Fruit fly (Drosophila melanogaster): ENCODE measurements around the gene ATPsynepsilonL.

The ATPsynepsilonL gene

DNA sequence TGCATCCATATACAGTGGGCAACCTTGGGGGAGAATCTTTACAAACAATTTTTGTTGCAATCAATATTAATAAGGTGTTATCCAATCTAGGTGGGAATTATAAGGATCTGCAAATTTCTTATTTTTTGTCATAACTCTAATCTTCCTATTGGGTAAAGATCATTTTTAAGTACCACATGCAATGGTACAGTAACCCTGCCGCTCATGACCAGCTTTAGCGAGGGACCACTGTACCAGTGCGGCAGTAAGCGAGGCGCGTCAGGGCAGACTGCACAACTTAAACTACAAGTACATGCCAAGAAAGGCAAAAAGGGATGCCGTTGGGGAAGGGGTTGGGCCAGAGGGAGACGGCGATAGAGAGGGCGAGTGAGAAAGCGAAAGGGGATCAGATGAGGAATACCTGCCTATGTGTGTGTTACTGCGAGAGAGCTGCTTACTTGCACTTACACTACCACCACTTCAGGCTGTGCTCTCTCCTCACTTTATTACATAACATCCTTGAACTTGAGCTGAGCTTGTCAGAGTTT lies 39.0 kb upstream of the ATPsynepsilonL start (continued):
- TF ChIP-seq CG6792 (GFP tag; optimal IDR thresholded peaks at IDR 0.05): peak; percentile 83
- TF ChIP-seq Sox102F (GFP tag; optimal IDR thresholded peaks at IDR 0.05): peak; percentile 63
- peak; percentile 87 for TF ChIP-seq acj6 (GFP tag; optimal IDR thresholded peaks at IDR 0.05)
- TF ChIP-seq Ets96B (tag; optimal IDR thresholded peaks at IDR 0.05): peak; percentile 93
- TF ChIP-seq Smox (GFP tag; optimal IDR thresholded peaks at IDR 0.05): peak; percentile 71
- peak; percentile 67 for TF ChIP-seq Blimp-1 (GFP tag; optimal IDR thresholded peaks at IDR 0.05)
- peak; percentile 77 for TF ChIP-seq CG34406 (GFP tag; optimal IDR thresholded peaks at IDR 0.05)
- TF ChIP-seq CG4318 (GFP tag; optimal IDR thresholded peaks at IDR 0.05): peak; percentile 37
- peak; percentile 91 for TF ChIP-seq CG6808 (GFP tag; optimal IDR thresholded peaks at IDR 0.05)
- TF ChIP-seq Hr4 (GFP tag; optimal IDR thresholded peaks at IDR 0.05): peak; percentile 73
- TF ChIP-seq Eip75B (GFP tag; optimal IDR thresholded peaks at IDR 0.05): peak; percentile 86
- peak; percentile 65 for TF ChIP-seq Gug (GFP tag; IDR thresholded peaks at IDR 0.05)
- TF ChIP-seq Hr39 (GFP tag; optimal IDR thresholded peaks at IDR 0.05): peak; percentile 81
- TF ChIP-seq CG11294 (GFP tag; IDR thresholded peaks at IDR 0.05): peak; percentile 65; the same call in 1 of the 2 replicates

- TF ChIP-seq Eip75B (GFP tag; optimal IDR thresholded peaks at IDR 0.05) (no peak), OdsH (GFP tag; optimal IDR thresholded peaks at IDR 0.05) (no peak), CG6808 (GFP tag; optimal IDR thresholded peaks at IDR 0.05) (no peak), Hr39 (GFP tag; optimal IDR thresholded peaks at IDR 0.05) (no peak), Sox15 (GFP tag; optimal IDR thresholded peaks at IDR 0.05) (no peak), Ets21C (GFP tag; optimal IDR thresholded peaks at IDR 0.05) (no peak), Sox14 (GFP tag; optimal IDR thresholded peaks at IDR 0.05) (no peak), Eip93F (GFP tag; optimal IDR thresholded peaks at IDR 0.05) (no peak), Eip78C (GFP tag) (peak; percentile 56), vri (GFP tag; optimal IDR thresholded peaks at IDR 0.05) (peak; percentile 37)
Observed at dm6 chr3R:10083077-10083476, 38.5 kb upstream of the ATPsynepsilonL start.

- peak; percentile 61 for TF ChIP-seq vri (GFP tag; optimal IDR thresholded peaks at IDR 0.05)
- TF ChIP-seq dac (GFP tag; optimal IDR thresholded peaks at IDR 0.05): no peak
- peak; percentile 30 for TF ChIP-seq Blimp-1 (GFP tag; optimal IDR thresholded peaks at IDR 0.05)
- no peak for TF ChIP-seq lz (GFP tag; optimal IDR thresholded peaks at IDR 0.05)
- TF ChIP-seq Sox14 (GFP tag; optimal IDR thresholded peaks at IDR 0.05): no peak
- TF ChIP-seq Sox15 (GFP tag; optimal IDR thresholded peaks at IDR 0.05): no peak
- peak; percentile 62 for TF ChIP-seq dsx (GFP tag; optimal IDR thresholded peaks at IDR 0.05; ENCODE audit: poor library complexity, severe bottlenecking)
- TF ChIP-seq CG1621 (tag; optimal IDR thresholded peaks at IDR 0.05): no peak
- TF ChIP-seq ss (GFP tag; optimal IDR thresholded peaks at IDR 0.05): peak; percentile 33 to 62
- TF ChIP-seq fd85E (GFP tag; optimal IDR thresholded peaks at IDR 0.05): no peak
- TF ChIP-seq CG4318 (GFP tag; optimal IDR thresholded peaks at IDR 0.05): no peak
- peak; percentile 13 for TF ChIP-seq Eip93F (GFP tag; optimal IDR thresholded peaks at IDR 0.05)
- peak; percentile 14 for TF ChIP-seq CG3032 (tag; optimal IDR thresholded peaks at IDR 0.05)
- peak in 1 of 2 experiments; percentile 9 for TF ChIP-seq salr (GFP tag; optimal IDR thresholded peaks at IDR 0.05)
- TF ChIP-seq Eip75B (GFP tag; optimal IDR thresholded peaks at IDR 0.05): peak; percentile 50
- TF ChIP-seq CG3919 (GFP tag; optimal IDR thresholded peaks at IDR 0.05): no peak
- TF ChIP-seq CG6163 (GFP tag; IDR thresholded peaks at IDR 0.05): peak; percentile 52; the same call in 2 of the 3 replicates
- peak; percentile 12 for TF ChIP-seq Ets96B (tag; optimal IDR thresholded peaks at IDR 0.05)
Observed at dm6 chr3R:10084179-10084647, 37.4 kb upstream of the ATPsynepsilonL start.

DNA sequence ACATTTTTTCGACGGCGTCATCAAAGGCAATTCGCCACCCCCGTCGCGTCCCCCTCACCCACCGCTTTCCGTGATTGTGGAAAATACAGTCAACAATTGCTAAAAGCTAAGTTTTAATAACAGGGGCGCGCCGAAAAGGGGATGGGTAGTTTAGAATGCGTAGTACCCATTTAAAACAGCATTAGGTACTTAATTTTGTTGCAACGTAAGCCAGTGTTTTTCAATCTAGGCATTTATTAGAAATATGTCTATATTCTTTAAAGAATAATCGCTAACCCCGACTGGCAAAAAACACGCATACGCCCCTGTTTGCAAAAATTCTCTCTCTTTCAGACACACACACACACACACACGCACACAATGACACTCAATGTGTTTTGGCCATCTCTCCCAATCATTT lies 36.7 kb upstream of the ATPsynepsilonL start:
- TF ChIP-seq CG11294 (GFP tag; IDR thresholded peaks at IDR 0.05) (peak; percentile 35; the same call in 1 of the 2 replicates), CG10631 (GFP tag; optimal IDR thresholded peaks at IDR 0.05) (peak; percentile 46), Sox102F (GFP tag; optimal IDR thresholded peaks at IDR 0.05) (peak; percentile 81), salr (GFP tag; optimal IDR thresholded peaks at IDR 0.05) (peak; percentile 22 to 26), CG4318 (GFP tag; optimal IDR thresholded peaks at IDR 0.05) (no peak), Eip93F (GFP tag; optimal IDR thresholded peaks at IDR 0.05) (no peak), Ets96B (tag; optimal IDR thresholded peaks at IDR 0.05) (peak; percentile 41), fd85E (GFP tag; optimal IDR thresholded peaks at IDR 0.05) (no peak), Sox15 (GFP tag; optimal IDR thresholded peaks at IDR 0.05) (peak; percentile 49), spab (GFP tag; optimal IDR thresholded peaks at IDR 0.05) (peak; percentile 13), CG32006 (GFP tag; optimal IDR thresholded peaks at IDR 0.05) (peak; percentile 32), CG3032 (tag; optimal IDR thresholded peaks at IDR 0.05) (peak; percentile 52), Smox (GFP tag; optimal IDR thresholded peaks at IDR 0.05) (peak; percentile 86), Eip78C (GFP tag) (peak; percentile 80), CG8119 (GFP tag; IDR thresholded peaks at IDR 0.05) (no peak), esn (GFP tag; optimal IDR thresholded peaks at IDR 0.05) (peak; percentile 88), CG6808 (GFP tag; optimal IDR thresholded peaks at IDR 0.05) (peak; percentile 12), Gug (GFP tag; IDR thresholded peaks at IDR 0.05) (no peak), vri (GFP tag; optimal IDR thresholded peaks at IDR 0.05) (peak; percentile 92), pdm3 (GFP tag; optimal IDR thresholded peaks at IDR 0.05) (peak; percentile 67), OdsH (GFP tag; optimal IDR thresholded peaks at IDR 0.05) (peak; percentile 57), CG7368 (GFP tag; optimal IDR thresholded peaks at IDR 0.05) (peak; percentile 34), topi (GFP tag; optimal IDR thresholded peaks at IDR 0.05) (peak; percentile 82), Hr39 (GFP tag; optimal IDR thresholded peaks at IDR 0.05) (peak; percentile 91), CG6792 (GFP tag; optimal IDR thresholded peaks at IDR 0.05) (peak; percentile 67), Hr4 (GFP tag; optimal IDR thresholded peaks at IDR 0.05) (peak; percentile 11), acj6 (GFP tag; optimal IDR thresholded peaks at IDR 0.05) (peak; percentile 63), Blimp-1 (GFP tag; optimal IDR thresholded peaks at IDR 0.05) (peak; percentile 66), svp (GFP tag) (peak; percentile 86)
